Worm (Caenorhabditis elegans) whole organism, mixed stage, embryonic: ENCODE measurements around the gene C30B5.6.

Experiments used
- M03D4.4 ChIP-seq: sonication (generic microtip); optimal IDR thresholded peaks from 2 replicates; lab custom pipeline; 2017; ENCODE audit warnings: mild to moderate bottlenecking, missing genetic modification characterization, missing compliant biosample characterization
- bed-3 ChIP-seq: fragments of 200-800 bp; sonication (Bioruptor generic); optimal IDR thresholded peaks from 3 replicates; lab custom pipeline; 2018; ENCODE audit warnings: mild to moderate bottlenecking, missing genetic modification characterization, moderate library complexity, missing compliant biosample characterization
- blmp-1 ChIP-seq: fragments of 150-350 bp; optimal IDR thresholded peaks from 2 replicates; lab custom pipeline; 2014; ENCODE audit warnings: missing biosample characterization, missing genetic modification characterization
- ceh-39 ChIP-seq: fragments of 150-350 bp; optimal IDR thresholded peaks from 2 replicates; lab custom pipeline; 2014; ENCODE audit warnings: missing biosample characterization, missing genetic modification characterization
- ceh-43 ChIP-seq: fragments of 200-800 bp; sonication (Bioruptor generic); optimal IDR thresholded peaks from 2 replicates; lab custom pipeline; 2018; ENCODE audit warnings: mild to moderate bottlenecking, missing genetic modification characterization, moderate library complexity, missing compliant biosample characterization
- ceh-83 ChIP-seq: fragments of 200-800 bp; sonication (Bioruptor generic); optimal IDR thresholded peaks from 2 replicates; lab custom pipeline; 2018; ENCODE audit warnings: mild to moderate bottlenecking, missing genetic modification characterization, missing compliant biosample characterization
- ces-1 ChIP-seq: fragments of 150-350 bp; optimal IDR thresholded peaks from 2 replicates; lab custom pipeline; 2014; ENCODE audit warnings: missing biosample characterization, missing genetic modification reagents, missing genetic modification characterization
- cnd-1 ChIP-seq: fragments of 200-800 bp; sonication (Bioruptor generic); optimal IDR thresholded peaks from 2 replicates; lab custom pipeline; 2018; ENCODE audit warnings: mild to moderate bottlenecking, missing genetic modification characterization, missing compliant biosample characterization
- drap-1 ChIP-seq: fragments of 200-800 bp; sonication (Bioruptor generic); optimal IDR thresholded peaks from 3 replicates; lab custom pipeline; 2018; ENCODE audit warnings: mild to moderate bottlenecking, missing genetic modification characterization, missing compliant biosample characterization
- elt-1 ChIP-seq: sonication (generic microtip); optimal IDR thresholded peaks from 2 replicates; lab custom pipeline; 2017; ENCODE audit warnings: missing genetic modification characterization, mild to moderate bottlenecking, missing compliant biosample characterization, antibody characterized with exemption, moderate library complexity, borderline replicate concordance; ENCODE audit not compliant: insufficient read depth
- elt-3 ChIP-seq: fragments of 150-350 bp; optimal IDR thresholded peaks from 2 replicates; lab custom pipeline; 2014; ENCODE audit warnings: missing biosample characterization, missing genetic modification characterization
- flh-1 ChIP-seq: fragments of 200-800 bp; sonication (Bioruptor generic); optimal IDR thresholded peaks from 2 replicates; lab custom pipeline; 2018; ENCODE audit warnings: mild to moderate bottlenecking, missing genetic modification characterization, moderate library complexity, missing compliant biosample characterization
- ham-2 ChIP-seq: fragments of 200-800 bp; sonication (Bioruptor generic); optimal IDR thresholded peaks from 2 replicates; lab custom pipeline; 2018; ENCODE audit warnings: mild to moderate bottlenecking, missing genetic modification characterization, missing compliant biosample characterization
- hlh-1 ChIP-seq: fragments of 150-350 bp; optimal IDR thresholded peaks from 2 replicates; lab custom pipeline; 2014; ENCODE audit warnings: missing biosample characterization, missing genetic modification reagents, missing genetic modification characterization
- lin-13 ChIP-seq: fragments of 150-350 bp; optimal IDR thresholded peaks from 2 replicates; lab custom pipeline; 2014; ENCODE audit warnings: missing biosample characterization, missing genetic modification characterization
- lin-32 ChIP-seq: fragments of 200-800 bp; sonication (Bioruptor generic); optimal IDR thresholded peaks from 2 replicates; lab custom pipeline; 2018; ENCODE audit warnings: mild to moderate bottlenecking, missing genetic modification characterization, missing compliant biosample characterization
- lsy-2 ChIP-seq: fragments of 150-350 bp; optimal IDR thresholded peaks from 2 replicates; lab custom pipeline; 2014; ENCODE audit warnings: missing biosample characterization, missing genetic modification characterization
- mab-5 ChIP-seq: fragments of 150-350 bp; optimal IDR thresholded peaks from 2 replicates; lab custom pipeline; 2014; ENCODE audit warnings: missing biosample characterization, missing genetic modification characterization
- mep-1 ChIP-seq: fragments of 150-350 bp; optimal IDR thresholded peaks from 2 replicates; lab custom pipeline; 2017; ENCODE audit warnings: missing biosample characterization, missing genetic modification reagents, missing genetic modification characterization, inconsistent platforms
- mls-2 ChIP-seq: sonication (generic microtip); optimal IDR thresholded peaks from 2 replicates; lab custom pipeline; 2016; ENCODE audit warnings: mild to moderate bottlenecking, missing genetic modification characterization, moderate library complexity, missing compliant biosample characterization
- nhr-12 ChIP-seq: fragments of 150-350 bp; optimal IDR thresholded peaks from 2 replicates; lab custom pipeline; 2014; ENCODE audit warnings: missing biosample characterization, missing genetic modification characterization
- nhr-2 ChIP-seq: fragments of 150-350 bp; optimal IDR thresholded peaks from 2 replicates; lab custom pipeline; 2014; ENCODE audit warnings: missing biosample characterization, missing genetic modification characterization
- nhr-237 ChIP-seq: fragments of 150-350 bp; optimal IDR thresholded peaks from 2 replicates; lab custom pipeline; 2014; ENCODE audit warnings: missing biosample characterization, missing genetic modification characterization
- nhr-28 ChIP-seq: fragments of 150-350 bp; optimal IDR thresholded peaks from 2 replicates; lab custom pipeline; 2014; ENCODE audit warnings: missing biosample characterization, missing genetic modification characterization
- nhr-76 ChIP-seq: sonication (generic microtip); optimal IDR thresholded peaks from 2 replicates; lab custom pipeline; 2017; ENCODE audit warnings: missing biosample characterization, missing genetic modification characterization
- pha-4 ChIP-seq: fragments of 150-350 bp; optimal IDR thresholded peaks from 2 replicates; lab custom pipeline; 2018; ENCODE audit warnings: missing biosample characterization, missing genetic modification reagents, missing genetic modification characterization
- sem-2 ChIP-seq: fragments of 200-800 bp; sonication (Bioruptor generic); optimal IDR thresholded peaks from 2 replicates; lab custom pipeline; 2018; ENCODE audit warnings: mild to moderate bottlenecking, missing genetic modification characterization, missing compliant biosample characterization
- snpc-4 ChIP-seq: fragments of 150-350 bp; optimal IDR thresholded peaks from 2 replicates; lab custom pipeline; 2014; ENCODE audit warnings: missing biosample characterization, missing genetic modification characterization
- sptf-1 ChIP-seq: sonication (generic microtip); optimal IDR thresholded peaks from 2 replicates; lab custom pipeline; 2017; ENCODE audit warnings: mild to moderate bottlenecking, missing genetic modification characterization, moderate library complexity, missing compliant biosample characterization
- tbx-8 ChIP-seq: fragments of 200-800 bp; sonication (Bioruptor generic); optimal IDR thresholded peaks from 2 replicates; lab custom pipeline; 2018; ENCODE audit warnings: mild to moderate bottlenecking, missing genetic modification characterization, moderate library complexity, missing compliant biosample characterization
- unc-120 ChIP-seq: sonication (generic microtip); optimal IDR thresholded peaks from 2 replicates; lab custom pipeline; 2017; ENCODE audit warnings: missing genetic modification characterization, missing compliant biosample characterization; ENCODE audit not compliant: poor library complexity, severe bottlenecking
- unc-39 ChIP-seq: fragments of 150-350 bp; optimal IDR thresholded peaks from 2 replicates; lab custom pipeline; 2014; ENCODE audit warnings: missing biosample characterization, missing genetic modification characterization
- unc-62 ChIP-seq: fragments of 150-350 bp; optimal IDR thresholded peaks from 2 replicates; lab custom pipeline; 2014; ENCODE audit warnings: missing biosample characterization, missing genetic modification reagents, missing genetic modification characterization
- zip-8 ChIP-seq: fragments of 150-350 bp; optimal IDR thresholded peaks from 2 replicates; lab custom pipeline; 2014; ENCODE audit warnings: missing biosample characterization, missing genetic modification characterization
- ztf-11 ChIP-seq: fragments of 150-350 bp; optimal IDR thresholded peaks from 2 replicates; lab custom pipeline; 2014; ENCODE audit warnings: missing biosample characterization, missing genetic modification characterization

The C30B5.6 gene

DNA sequence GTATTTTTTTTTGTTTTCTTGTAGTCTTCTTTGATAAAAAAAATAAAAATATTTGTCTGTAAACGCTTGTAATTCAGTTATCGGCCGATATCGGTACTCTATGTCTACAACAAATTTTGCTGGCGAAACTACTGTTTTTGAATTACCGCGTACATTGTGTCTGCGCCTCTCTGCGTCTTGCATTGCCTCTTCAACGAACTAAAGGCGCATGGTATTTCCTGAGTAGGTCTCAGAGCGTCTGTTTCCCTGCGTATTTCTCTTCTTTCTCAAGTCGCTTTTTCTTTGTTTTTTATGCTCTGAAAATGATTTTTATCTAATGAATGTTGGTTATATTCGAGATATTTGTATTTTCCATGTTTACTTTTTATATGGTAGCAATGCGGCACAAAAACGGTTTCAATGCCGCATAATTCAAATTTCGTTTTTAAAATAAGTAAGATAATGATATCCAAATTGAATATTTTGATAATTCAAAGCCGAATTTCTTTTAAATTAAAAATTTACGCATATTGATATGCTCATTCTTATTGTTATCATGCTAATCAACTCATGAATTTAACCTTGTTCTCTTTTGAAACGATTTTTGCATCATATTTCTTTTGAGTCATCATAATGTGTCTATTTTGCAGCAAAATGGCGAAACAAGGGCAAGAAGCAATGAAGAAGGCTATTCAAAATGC, 28.5 kb upstream of the C30B5.6 start, which contains the start of gene phb-2 (continued):
- TF ChIP-seq ces-1, result peak; percentile 24
- no peak for TF ChIP-seq unc-39 (tag; lab: Kevin White, UChicago)
- peak; percentile 32 for TF ChIP-seq unc-62 (GFP tag; lab: Kevin White, UChicago)
- no peak for TF ChIP-seq blmp-1 (tag; lab: Kevin White, UChicago)
- no peak for TF ChIP-seq drap-1 (GFP tag; lab: Kevin White, UChicago)
- TF ChIP-seq flh-1 (GFP tag; lab: Kevin White, UChicago), result no peak
- TF ChIP-seq mep-1, result peak; percentile 81
- TF ChIP-seq nhr-237 (tag; lab: Kevin White, UChicago), result peak; percentile 81
- peak; percentile 56 for TF ChIP-seq hlh-1
- no peak for TF ChIP-seq nhr-28
- TF ChIP-seq ham-2 (GFP tag; lab: Kevin White, UChicago), result no peak
- TF ChIP-seq mab-5 (tag; lab: Kevin White, UChicago), result no peak

DNA sequence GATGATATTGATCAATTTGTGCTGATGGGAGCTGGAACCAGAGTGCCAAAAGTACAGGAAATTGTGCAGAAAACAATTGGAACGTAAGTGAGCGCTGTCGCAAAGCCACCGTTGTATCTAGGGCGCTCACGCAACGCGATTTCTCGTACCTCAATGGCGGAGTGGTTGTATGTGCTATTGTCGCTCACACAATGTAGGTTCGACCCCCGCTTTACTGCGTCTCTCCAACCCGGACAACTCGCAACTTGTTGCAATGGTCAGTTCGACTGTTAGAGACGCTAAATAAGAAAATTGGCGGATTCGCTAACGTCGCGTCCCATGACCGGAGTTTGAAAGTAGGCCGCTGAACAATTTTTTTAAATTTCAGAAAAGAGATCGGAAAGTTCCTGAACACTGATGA, 26.0 kb upstream of the C30B5.6 start:
- TF ChIP-seq pha-4 (tag; lab: Kevin White, UChicago), result peak; percentile 65
- TF ChIP-seq lin-32 (GFP tag; lab: Kevin White, UChicago), result peak; percentile 89
- TF ChIP-seq mep-1, result peak; percentile 23
- TF ChIP-seq cnd-1 (tag; lab: Kevin White, UChicago), result peak; percentile 90
- peak; percentile 93 for TF ChIP-seq ceh-83
- TF ChIP-seq ceh-39 (tag; lab: Kevin White, UChicago), result no peak
- peak; percentile 35 for TF ChIP-seq unc-39 (tag; lab: Kevin White, UChicago)
- peak; percentile 82 for TF ChIP-seq unc-120
- no peak for TF ChIP-seq snpc-4 (tag; lab: Kevin White, UChicago)
- no peak for TF ChIP-seq nhr-2
- TF ChIP-seq drap-1 (GFP tag; lab: Kevin White, UChicago), result peak; percentile 88
- peak; percentile 91 for TF ChIP-seq mls-2 (tag; lab: Kevin White, UChicago)
- no peak for TF ChIP-seq ztf-11 (tag; lab: Kevin White, UChicago)
- no peak for TF ChIP-seq nhr-28
- peak; percentile 12 for TF ChIP-seq hlh-1
- no peak for TF ChIP-seq blmp-1 (tag; lab: Kevin White, UChicago)
- TF ChIP-seq lsy-2 (tag; lab: Kevin White, UChicago), result no peak
- no peak for TF ChIP-seq unc-62 (GFP tag; lab: Kevin White, UChicago)
- TF ChIP-seq ces-1, result no peak
- TF ChIP-seq flh-1 (GFP tag; lab: Kevin White, UChicago), result no peak
- TF ChIP-seq elt-1 (tag; lab: Kevin White, UChicago), result no peak
- TF ChIP-seq nhr-76 (tag; lab: Kevin White, UChicago), result no peak
- peak; percentile 91 for TF ChIP-seq tbx-8 (GFP tag; lab: Kevin White, UChicago)
- TF ChIP-seq mab-5 (tag; lab: Kevin White, UChicago), result no peak
- no peak for TF ChIP-seq elt-3 (tag; lab: Kevin White, UChicago)
- peak; percentile 79 for TF ChIP-seq ham-2 (GFP tag; lab: Kevin White, UChicago)
- peak; percentile 74 for TF ChIP-seq ceh-43 (GFP tag; lab: Kevin White, UChicago)
- TF ChIP-seq lin-13 (tag; lab: Kevin White, UChicago), result peak; percentile 50
- TF ChIP-seq bed-3 (GFP tag; lab: Kevin White, UChicago), result peak; percentile 61
- no peak for TF ChIP-seq zip-8 (tag; lab: Kevin White, UChicago)
- TF ChIP-seq sem-2 (GFP tag; lab: Kevin White, UChicago), result peak; percentile 85
- TF ChIP-seq M03D4.4, result peak; percentile 88
- peak; percentile 92 for TF ChIP-seq sptf-1 (tag; lab: Kevin White, UChicago)
- TF ChIP-seq nhr-12 (tag; lab: Kevin White, UChicago), result no peak
- TF ChIP-seq nhr-237 (tag; lab: Kevin White, UChicago), result no peak

- no peak for TF ChIP-seq nhr-28
- no peak for TF ChIP-seq flh-1 (GFP tag; lab: Kevin White, UChicago)
- TF ChIP-seq lsy-2 (tag; lab: Kevin White, UChicago), result no peak
- no peak for TF ChIP-seq ceh-39 (tag; lab: Kevin White, UChicago)
- TF ChIP-seq nhr-2, result no peak
- TF ChIP-seq unc-62 (GFP tag; lab: Kevin White, UChicago), result no peak
- no peak for TF ChIP-seq mep-1
- no peak for TF ChIP-seq unc-120
- no peak for TF ChIP-seq blmp-1 (tag; lab: Kevin White, UChicago)
- TF ChIP-seq bed-3 (GFP tag; lab: Kevin White, UChicago), result no peak
Observed at ce11 chrII:6248029-6248428, 25.6 kb upstream of the C30B5.6 start.
